Fruit fly (Drosophila melanogaster): ENCODE data around the gene CG33689.

- TF ChIP-seq CG8478 (optimal IDR thresholded peaks at IDR 0.05): no peak
- TF ChIP-seq CTCF (optimal IDR thresholded peaks at IDR 0.05): no peak
Measured at dm6 chr3L:16211156-16211935, 11.3 kb downstream of the CG33689 start.

Data from S2 (cell line).